Worm (Caenorhabditis elegans) whole organism, L4/young adult: ENCODE measurements around the gene ddx-17.
A peak's percentile ranks its signal among the peaks of the same experiment; 100 is the strongest.

Source experiments
- W03F9.2 ChIP-seq: fragments of 150-350 bp; optimal IDR thresholded peaks from 2 replicates; lab custom pipeline; 2014; ENCODE audit warnings: missing biosample characterization, missing genetic modification characterization
- him-1 ChIP-seq: sonication (generic microtip); optimal IDR thresholded peaks from 2 replicates; lab custom pipeline; 2016; ENCODE audit warnings: missing genotype, missing genetic modification reagents, missing genetic modification characterization, missing compliant biosample characterization

ce11 chrV:14012002-14012554 is at the start of gene ddx-17, which contains the start of gene aip-1:
- peak; percentile 68 for TF ChIP-seq him-1
- peak; percentile 77 for TF ChIP-seq W03F9.2 (tag; lab: Kevin White, UChicago)
